Worm (Caenorhabditis elegans) whole organism, L1 larva: ENCODE measurements around the gene M05D6.1.

Experiments
- C04F5.9 ChIP-seq: sonication (generic microtip); optimal IDR thresholded peaks from 2 replicates; lab custom pipeline; 2016; ENCODE audit warnings: missing genetic modification characterization, missing compliant biosample characterization
- C16A3.4 ChIP-seq: fragments of 150-350 bp; optimal IDR thresholded peaks from 2 replicates; lab custom pipeline; 2014; ENCODE audit warnings: missing biosample characterization, missing genetic modification characterization
- C34B4.2 ChIP-seq: sonication (generic microtip); optimal IDR thresholded peaks from 2 replicates; lab custom pipeline; 2017; ENCODE audit warnings: mild to moderate bottlenecking, missing genetic modification characterization, missing compliant biosample characterization
- F16B12.6 ChIP-seq: fragments of 150-350 bp; optimal IDR thresholded peaks from 2 replicates; lab custom pipeline; 2014; ENCODE audit warnings: missing biosample characterization, missing genetic modification characterization
- alr-1 ChIP-seq: fragments of 200-800 bp; sonication (Bioruptor generic); optimal IDR thresholded peaks from 2 replicates; lab custom pipeline; 2018; ENCODE audit warnings: borderline replicate concordance, mild to moderate bottlenecking, missing genetic modification characterization, missing compliant biosample characterization
- ama-1 ChIP-seq: fragments of 150-350 bp; optimal IDR thresholded peaks from 2 replicates; lab custom pipeline; 2014
- blmp-1 ChIP-seq: fragments of 150-350 bp; optimal IDR thresholded peaks from 2 replicates; lab custom pipeline; 2014; ENCODE audit warnings: missing biosample characterization, missing genetic modification characterization
- ceh-63 ChIP-seq: fragments of 200-800 bp; sonication (Bioruptor generic); optimal IDR thresholded peaks from 2 replicates; lab custom pipeline; 2018; ENCODE audit warnings: mild to moderate bottlenecking, missing genetic modification characterization, missing compliant biosample characterization
- ceh-88 ChIP-seq: fragments of 200-800 bp; sonication (Bioruptor generic); IDR thresholded peaks from 2 replicates; pipeline ENCODE4 v1.3.6; 2022; ENCODE audit warnings: missing genetic modification characterization, missing compliant biosample characterization
- ces-1 ChIP-seq: fragments of 150-350 bp; optimal IDR thresholded peaks from 2 replicates; lab custom pipeline; 2014; ENCODE audit warnings: missing biosample characterization, missing genetic modification reagents, missing genetic modification characterization
- efl-1 ChIP-seq, 4 experiments: fragments of 150-350 bp; optimal IDR thresholded peaks in 3 of 4; peaks in 1 of 4; 1 replicate in 1 of 4; 2 replicates in 3 of 4; lab custom pipeline; 2014; ENCODE audit warnings: missing biosample characterization in 2 of 4, missing genetic modification characterization in 2 of 4, missing genetic modification reagents in 2 of 4
- elt-2 ChIP-seq: sonication (generic microtip); optimal IDR thresholded peaks from 2 replicates; lab custom pipeline; 2016; ENCODE audit warnings: missing genetic modification characterization, mild to moderate bottlenecking, inconsistent platforms, missing compliant biosample characterization, missing genetic modification reagents
- elt-3 ChIP-seq, 6 experiments: fragments of 150-350 bp in 1 of 6; sonication (generic microtip); optimal IDR thresholded peaks; 2 replicates each; lab custom pipeline; 2017 to 2018; ENCODE audit warnings: missing biosample characterization in 6 of 6, missing genetic modification characterization in 6 of 6, inconsistent platforms in 1 of 6
- ets-5 ChIP-seq: fragments of 200-800 bp; sonication (Bioruptor generic); IDR thresholded peaks from 2 replicates; pipeline ENCODE4 v1.3.6; 2022; ENCODE audit warnings: missing genetic modification characterization, missing compliant biosample characterization
- fkh-10 ChIP-seq: sonication (generic microtip); optimal IDR thresholded peaks from 2 replicates; lab custom pipeline; 2017; ENCODE audit warnings: missing biosample characterization, missing genetic modification reagents, missing genetic modification characterization
- grh-1 ChIP-seq: fragments of 200-800 bp; sonication (Bioruptor generic); IDR thresholded peaks from 2 replicates; pipeline ENCODE4 v1.3.6; 2022; ENCODE audit warnings: missing genetic modification reagents, missing genetic modification characterization, missing compliant biosample characterization
- hpl-2 ChIP-seq: fragments of 150-350 bp; optimal IDR thresholded peaks from 2 replicates; lab custom pipeline; 2014; ENCODE audit warnings: missing biosample characterization, missing genetic modification reagents, missing genetic modification characterization
- irx-1 ChIP-seq: sonication (generic microtip); optimal IDR thresholded peaks from 2 replicates; lab custom pipeline; 2016; ENCODE audit warnings: missing genetic modification characterization, missing compliant biosample characterization
- jun-1 ChIP-seq: fragments of 150-350 bp; optimal IDR thresholded peaks from 2 replicates; lab custom pipeline; 2014; ENCODE audit warnings: missing biosample characterization, missing genetic modification reagents, missing genetic modification characterization
- lin-14 ChIP-seq: fragments of 200-800 bp; sonication (Bioruptor generic); optimal IDR thresholded peaks from 2 replicates; lab custom pipeline; 2018; ENCODE audit warnings: mild to moderate bottlenecking, missing genetic modification characterization, moderate library complexity, missing compliant biosample characterization
- lin-39 ChIP-seq: fragments of 150-350 bp; optimal IDR thresholded peaks from 2 replicates; lab custom pipeline; 2014; ENCODE audit warnings: missing biosample characterization, missing genetic modification reagents, missing genetic modification characterization
- lsy-2 ChIP-seq, 2 experiments: fragments of 150-350 bp; optimal IDR thresholded peaks; 2 replicates each; lab custom pipeline; 2014; ENCODE audit warnings: missing biosample characterization in 2 of 2, missing genetic modification characterization in 2 of 2
- nhr-11 ChIP-seq: fragments of 150-350 bp; optimal IDR thresholded peaks from 2 replicates; lab custom pipeline; 2014; ENCODE audit warnings: missing biosample characterization, missing genetic modification characterization
- nhr-20 ChIP-seq: sonication (generic microtip); optimal IDR thresholded peaks from 2 replicates; lab custom pipeline; 2016; ENCODE audit warnings: mild to moderate bottlenecking, missing genetic modification characterization, missing compliant biosample characterization
- nhr-47 ChIP-seq: sonication (generic microtip); optimal IDR thresholded peaks from 2 replicates; lab custom pipeline; 2016; ENCODE audit warnings: mild to moderate bottlenecking, missing genetic modification characterization, moderate library complexity, missing compliant biosample characterization
- nhr-71 ChIP-seq: sonication (generic microtip); optimal IDR thresholded peaks from 2 replicates; lab custom pipeline; 2016; ENCODE audit warnings: mild to moderate bottlenecking, missing genetic modification characterization, moderate library complexity, missing compliant biosample characterization
- nhr-84 ChIP-seq: sonication (generic microtip); optimal IDR thresholded peaks from 2 replicates; lab custom pipeline; 2017; ENCODE audit warnings: missing biosample characterization, missing genetic modification characterization
- pag-3 ChIP-seq: sonication (generic microtip); optimal IDR thresholded peaks from 2 replicates; lab custom pipeline; 2017; ENCODE audit warnings: missing genetic modification characterization, mild to moderate bottlenecking, missing compliant biosample characterization, antibody characterized with exemption, borderline replicate concordance; ENCODE audit not compliant: insufficient read depth
- rnt-1 ChIP-seq: sonication (generic microtip); optimal IDR thresholded peaks from 2 replicates; lab custom pipeline; 2016; ENCODE audit warnings: mild to moderate bottlenecking, missing genetic modification characterization, moderate library complexity, missing compliant biosample characterization
- sup-37 ChIP-seq: fragments of 200-800 bp; sonication (Bioruptor generic); optimal IDR thresholded peaks from 2 replicates; lab custom pipeline; 2018; ENCODE audit warnings: mild to moderate bottlenecking, missing genetic modification characterization, missing compliant biosample characterization
- tbx-2 ChIP-seq: sonication (generic microtip); optimal IDR thresholded peaks from 2 replicates; lab custom pipeline; 2016; ENCODE audit warnings: missing genetic modification characterization, missing compliant biosample characterization
- unc-130 ChIP-seq: fragments of 150-350 bp; optimal IDR thresholded peaks from 2 replicates; lab custom pipeline; 2017; ENCODE audit warnings: missing biosample characterization, missing genetic modification characterization, inconsistent platforms
- ztf-11 ChIP-seq, 2 experiments: sonication (generic microtip); optimal IDR thresholded peaks; 2 replicates each; lab custom pipeline; 2016 to 2017; ENCODE audit warnings: missing genetic modification characterization in 2 of 2, missing biosample characterization in 1 of 2, missing compliant biosample characterization in 1 of 2

Gene M05D6.1

DNA sequence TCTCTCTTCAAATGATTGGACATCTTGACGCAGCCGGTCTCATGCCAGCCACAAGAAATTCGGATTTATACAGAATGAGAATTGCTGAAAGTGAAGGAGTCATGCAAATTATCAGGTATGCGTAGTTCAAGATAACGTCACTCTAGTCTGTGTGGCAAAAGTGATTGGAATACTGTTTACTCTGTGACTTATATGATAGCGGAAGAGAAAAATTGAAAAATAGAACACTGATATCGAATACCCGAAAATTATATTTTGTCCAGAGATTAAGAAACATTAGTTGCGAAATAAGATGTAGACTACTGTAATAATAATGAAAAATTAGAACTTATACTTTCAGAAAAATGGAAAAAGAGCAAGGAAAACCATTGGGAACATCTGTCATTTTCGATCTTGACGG lies 40.3 kb upstream of the M05D6.1 start:
- no peak for TF ChIP-seq lsy-2 (tag; optimal IDR thresholded peaks at IDR 0.05; lab: Kevin White, UChicago)
- no peak for TF ChIP-seq ama-1
- TF ChIP-seq ets-5 (GFP tag; lab: Robert Waterston, UW): no peak
- no peak for TF ChIP-seq hpl-2 (GFP tag; lab: Kevin White, UChicago)
- TF ChIP-seq nhr-20 (tag; lab: Kevin White, UChicago): no peak
- TF ChIP-seq unc-130 (tag; lab: Kevin White, UChicago): no peak
- TF ChIP-seq elt-2 (tag; lab: Kevin White, UChicago): peak; percentile 37

DNA sequence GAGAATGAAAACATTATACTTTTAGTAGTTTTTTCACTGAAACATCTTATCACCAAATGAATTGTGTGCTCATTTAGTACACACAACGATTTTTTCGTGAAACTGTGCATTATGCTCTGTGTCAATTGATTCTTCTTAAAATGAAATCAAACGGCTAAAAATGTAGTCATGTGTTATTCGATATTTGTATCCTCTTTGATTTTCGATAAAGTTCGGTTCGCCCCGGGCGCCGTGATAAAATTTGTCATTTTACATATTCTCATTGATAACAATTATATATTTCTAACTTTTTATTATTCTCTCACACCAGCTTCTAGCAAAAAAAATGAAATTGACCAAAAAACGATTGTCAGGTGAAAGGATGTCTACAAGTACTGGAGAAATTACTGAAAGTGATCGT lies 39.5 kb upstream of the M05D6.1 start, which contains the start of gene ctg-2:
ctg-2 (plus strand) TSS at position 326 of the 400 bp plus-strand sequence.
- TF ChIP-seq elt-2 (tag; lab: Kevin White, UChicago) (peak; percentile 85), blmp-1 (tag; lab: Kevin White, UChicago) (no peak), jun-1 (tag; lab: Kevin White, UChicago) (peak; percentile 15), nhr-20 (tag; lab: Kevin White, UChicago) (peak; percentile 3), ztf-11 (tag; optimal IDR thresholded peaks at IDR 0.05; lab: Kevin White, UChicago) (no peak), tbx-2 (no peak), ces-1 (no peak), elt-3 (tag; optimal IDR thresholded peaks at IDR 0.05; lab: Kevin White, UChicago) (no peak), ama-1 (no peak), C04F5.9 (no peak), efl-1 (optimal IDR thresholded peaks at IDR 0.05; lab: Kevin White, UChicago) (no peak), efl-1 (GFP tag; optimal IDR thresholded peaks at IDR 0.05 in 1 of 2; lab: Kevin White, UChicago) (no peak), rnt-1 (no peak), C16A3.4 (tag; lab: Kevin White, UChicago) (no peak), lin-14 (peak; percentile 15), lin-39 (tag; lab: Kevin White, UChicago) (no peak)
- TF ChIP-seq, all 84 proteins: peak for 4

DNA sequence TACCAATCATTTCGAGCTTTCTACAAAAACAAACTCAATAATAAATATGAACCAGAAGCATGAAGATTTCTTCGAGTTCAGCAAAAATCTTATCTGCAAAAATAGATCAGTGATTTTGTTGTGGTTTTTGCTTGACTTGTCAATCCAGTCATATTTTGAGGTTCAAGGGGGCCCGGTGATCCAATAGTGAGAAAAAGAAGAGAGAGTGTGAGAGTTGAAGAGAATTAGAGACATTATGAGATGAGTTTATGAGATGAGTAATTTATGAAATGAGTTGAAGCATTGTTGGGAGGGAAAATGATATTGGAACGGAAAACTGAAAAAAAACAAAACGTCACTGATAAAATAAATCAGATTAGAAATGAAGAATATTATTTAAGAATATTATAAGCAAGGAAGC lies 33.8 kb upstream of the M05D6.1 start, which contains the start of gene T13H5.1:
T13H5.1 (minus strand) TSS at position 101 of the 400 bp plus-strand sequence.
- TF ChIP-seq nhr-71 (tag; lab: Kevin White, UChicago) (no peak), irx-1 (tag; lab: Kevin White, UChicago) (no peak), ces-1 (no peak), F16B12.6 (tag; lab: Kevin White, UChicago) (no peak), lin-39 (tag; lab: Kevin White, UChicago) (no peak), fkh-10 (no peak)

ce11 chrII:8506759-8507158 lies 31.6 kb upstream of the M05D6.1 start:
- TF ChIP-seq nhr-20 (tag; lab: Kevin White, UChicago) (no peak), elt-2 (tag; lab: Kevin White, UChicago) (peak; percentile 14)

DNA sequence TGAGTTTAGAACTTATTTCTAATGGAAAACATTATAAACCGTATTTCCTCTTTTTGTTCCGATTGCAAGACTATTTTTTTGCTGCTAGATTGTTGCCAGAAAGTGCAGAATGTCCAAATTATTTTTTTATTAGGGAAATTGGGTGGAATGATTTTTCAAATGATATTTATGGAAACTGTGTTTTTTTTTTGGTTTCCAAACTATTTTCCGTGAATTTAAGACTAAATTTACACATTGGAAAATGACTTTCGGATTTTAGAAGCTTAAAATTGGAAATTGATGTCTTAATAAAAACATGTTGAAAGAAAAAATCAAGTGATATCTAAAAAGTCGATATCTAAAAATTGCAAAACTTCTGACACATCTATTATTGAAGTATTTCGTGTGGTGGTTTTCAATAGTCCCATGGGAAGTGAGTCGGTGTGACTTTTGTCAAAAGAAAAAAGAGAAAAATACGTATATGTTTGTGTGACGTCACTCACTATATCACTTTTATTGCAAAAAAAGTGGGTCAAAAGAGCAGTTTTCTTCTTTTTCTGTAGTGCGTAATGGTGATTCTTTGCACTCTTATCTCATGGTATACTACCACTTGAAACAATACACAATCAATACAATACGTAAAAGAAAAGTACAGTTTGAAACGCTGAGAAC lies 29.0 kb upstream of the M05D6.1 start:
- TF ChIP-seq lin-14 (peak; percentile 58), alr-1 (tag; lab: Kevin White, UChicago) (no peak), ama-1 (no peak), ceh-88 (GFP tag; lab: Robert Waterston, UW) (no peak), lsy-2 (tag; optimal IDR thresholded peaks at IDR 0.05; lab: Kevin White, UChicago) (peak in 1 of 2 experiments; percentile 13), nhr-71 (tag; lab: Kevin White, UChicago) (peak; percentile 23), C34B4.2 (tag; lab: Kevin White, UChicago) (no peak), ceh-63 (GFP tag; lab: Kevin White, UChicago) (no peak), ztf-11 (tag; optimal IDR thresholded peaks at IDR 0.05; lab: Kevin White, UChicago) (no peak), nhr-47 (no peak), elt-3 (tag; optimal IDR thresholded peaks at IDR 0.05; lab: Kevin White, UChicago) (no peak), elt-2 (tag; lab: Kevin White, UChicago) (no peak), sup-37 (GFP tag; lab: Kevin White, UChicago) (no peak), nhr-84 (tag; lab: Kevin White, UChicago) (no peak), grh-1 (no peak), pag-3 (tag; lab: Kevin White, UChicago) (no peak), nhr-11 (tag; lab: Kevin White, UChicago) (no peak)
